Worm (Caenorhabditis elegans): ENCODE data around the gene pno-1.

DNA sequence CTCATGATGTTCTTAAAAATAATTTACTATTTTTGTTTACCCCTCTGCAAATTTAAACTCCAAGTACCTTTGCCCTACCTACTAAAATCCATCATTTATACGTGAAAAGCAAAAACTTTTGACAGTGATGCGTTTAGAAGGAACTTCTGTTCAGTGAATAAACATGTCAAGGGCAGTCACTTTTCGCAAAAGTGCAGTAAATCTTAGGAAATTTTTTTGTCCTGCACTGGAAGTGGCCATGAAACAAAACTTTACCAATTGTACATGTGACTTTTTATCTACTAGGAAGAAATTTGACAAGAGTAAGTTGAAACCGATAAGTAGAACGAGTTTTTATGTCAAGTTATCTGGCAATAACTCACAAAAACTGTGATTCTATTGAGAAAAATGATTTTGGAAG lies 43.5 kb upstream of the pno-1 start:
- TF ChIP-seq ama-1 (optimal IDR thresholded peaks at IDR 0.05) (no peak), scrt-1 (GFP tag; IDR thresholded peaks at IDR 0.05) (no peak), tra-4 (tag; optimal IDR thresholded peaks at IDR 0.05) (no peak), tbx-11 (GFP tag; IDR thresholded peaks at IDR 0.05) (no peak)

All from whole organism, early embryonic.